Fruit fly (Drosophila melanogaster) whole organism, embryonic: ENCODE results near the gene CG5021.

Source experiments
- Ada2b ChIP-seq: fragments of 200-800 bp; sonication (Bioruptor generic); IDR thresholded peaks from 2 replicates; pipeline ENCODE4 v1.3.6; 2022; ENCODE audit warnings: missing biosample characterization, missing genetic modification characterization
- Atf-2 ChIP-seq: fragments of 200-800 bp; sonication (Bioruptor generic); optimal IDR thresholded peaks from 2 replicates; lab custom pipeline; 2016; ENCODE audit warnings: missing biosample characterization, missing genetic modification characterization
- Awh ChIP-seq: fragments of 200-800 bp; sonication (Bioruptor generic); IDR thresholded peaks from 2 replicates; pipeline ENCODE4, ENCODE4 v1.3.6; 2022; ENCODE audit warnings: missing biosample characterization, missing genetic modification characterization
- Blimp-1 ChIP-seq: fragments of 200-800 bp; sonication (Bioruptor generic); optimal IDR thresholded peaks from 3 replicates; lab custom pipeline; 2018; ENCODE audit warnings: missing biosample characterization, missing genetic modification characterization, mild to moderate bottlenecking, moderate library complexity, missing genetic modification reagents
- C15 ChIP-seq: fragments of 200-800 bp; sonication (Bioruptor generic); IDR thresholded peaks from 3 replicates; pipeline ENCODE4 v1.3.6; 2022; ENCODE audit warnings: missing biosample characterization, missing genetic modification characterization
- CG10654 ChIP-seq: fragments of 200-800 bp; sonication (Bioruptor generic); optimal IDR thresholded peaks from 2 replicates; lab custom pipeline; 2016; ENCODE audit warnings: missing biosample characterization, missing genetic modification characterization
- CG11695 ChIP-seq: fragments of 200-800 bp; sonication (Bioruptor generic); IDR thresholded peaks from 3 replicates; pipeline ENCODE4 v1.3.6; 2022; ENCODE audit warnings: missing biosample characterization, missing genetic modification characterization
- CG12236 ChIP-seq: fragments of 200-800 bp; sonication (Bioruptor generic); optimal IDR thresholded peaks from 2 replicates; lab custom pipeline; 2016; ENCODE audit warnings: missing biosample characterization, missing genetic modification characterization
- CG15696 ChIP-seq: fragments of 200-800 bp; sonication (Bioruptor generic); optimal IDR thresholded peaks from 2 replicates; lab custom pipeline; 2019; ENCODE audit warnings: missing biosample characterization, mild to moderate bottlenecking, missing genetic modification characterization, moderate library complexity
- CG18476 ChIP-seq: fragments of 200-800 bp; sonication (Bioruptor generic); optimal IDR thresholded peaks from 2 replicates; lab custom pipeline; 2016; ENCODE audit warnings: missing biosample characterization, mild to moderate bottlenecking, missing genetic modification characterization
- CG18764 ChIP-seq: fragments of 200-800 bp; sonication (Bioruptor generic); optimal IDR thresholded peaks from 3 replicates; lab custom pipeline; 2016; ENCODE audit warnings: missing biosample characterization, missing genetic modification characterization
- CG2678 ChIP-seq: fragments of 200-800 bp; sonication (Bioruptor generic); optimal IDR thresholded peaks from 3 replicates; lab custom pipeline; 2019; ENCODE audit warnings: missing biosample characterization, mild to moderate bottlenecking, missing genetic modification characterization, moderate library complexity
- CG30431 ChIP-seq: fragments of 200-800 bp; sonication (Bioruptor generic); optimal IDR thresholded peaks from 2 replicates; lab custom pipeline; 2017; ENCODE audit warnings: missing biosample characterization, missing genetic modification characterization
- CG31365 ChIP-seq: fragments of 200-800 bp; sonication (Bioruptor generic); optimal IDR thresholded peaks from 2 replicates; lab custom pipeline; 2018; ENCODE audit warnings: missing biosample characterization, mild to moderate bottlenecking, missing genetic modification characterization
- CG34422 ChIP-seq: fragments of 200-800 bp; sonication (Bioruptor generic); IDR thresholded peaks from 3 replicates; pipeline ENCODE4 v1.3.6; 2022; ENCODE audit warnings: missing biosample characterization, missing genetic modification characterization
- CG42726 ChIP-seq: fragments of 200-800 bp; sonication (Bioruptor generic); IDR thresholded peaks from 2 replicates; pipeline ENCODE4 v1.3.6; 2022; ENCODE audit warnings: missing biosample characterization, missing genetic modification characterization; ENCODE audit not compliant: partially characterized antibody
- CG4820 ChIP-seq: fragments of 200-800 bp; sonication (Bioruptor generic); optimal IDR thresholded peaks from 3 replicates; lab custom pipeline; 2016; ENCODE audit warnings: missing biosample characterization, missing genetic modification characterization
- CG4854 ChIP-seq: fragments of 200-800 bp; sonication (Bioruptor generic); optimal IDR thresholded peaks from 2 replicates; lab custom pipeline; 2016; ENCODE audit warnings: missing biosample characterization, missing genetic modification characterization, inconsistent platforms
- CG6654 ChIP-seq: fragments of 200-800 bp; sonication (Bioruptor generic); optimal IDR thresholded peaks from 2 replicates; lab custom pipeline; 2017; ENCODE audit warnings: missing biosample characterization, mild to moderate bottlenecking, missing genetic modification characterization
- CG8281 ChIP-seq: fragments of 200-800 bp; sonication (Bioruptor generic); optimal IDR thresholded peaks from 2 replicates; lab custom pipeline; 2018; ENCODE audit warnings: missing biosample characterization, mild to moderate bottlenecking, missing genetic modification characterization, moderate library complexity
- CG8290 ChIP-seq, 3 experiments: fragments of 200-800 bp; sonication (Bioruptor generic); optimal IDR thresholded peaks; 2 replicates each; lab custom pipeline; 2016 to 2019; ENCODE audit warnings: missing biosample characterization in 3 of 3, missing genetic modification characterization in 3 of 3, mild to moderate bottlenecking in 2 of 3, moderate library complexity in 1 of 3
- CG8478 ChIP-seq: fragments of >200 bp; optimal IDR thresholded peaks from 2 replicates; lab custom pipeline; 2018
- CG9437 ChIP-seq: fragments of 200-800 bp; sonication (Bioruptor generic); optimal IDR thresholded peaks from 2 replicates; lab custom pipeline; 2018; ENCODE audit warnings: missing biosample characterization, mild to moderate bottlenecking, missing genetic modification characterization
- Ets65A ChIP-seq: fragments of 200-800 bp; sonication (Bioruptor generic); peaks from one replicate; lab custom pipeline; 2016; ENCODE audit warnings: missing biosample characterization, missing genetic modification characterization
- Fer3 ChIP-seq: fragments of 200-800 bp; sonication (Bioruptor generic); optimal IDR thresholded peaks from 2 replicates; lab custom pipeline; 2018; ENCODE audit warnings: missing biosample characterization, mild to moderate bottlenecking, missing genetic modification characterization, moderate library complexity
- Mrtf ChIP-seq: fragments of 200-800 bp; sonication (Bioruptor generic); IDR thresholded peaks from 3 replicates; pipeline ENCODE4 v1.3.6; 2022; ENCODE audit warnings: missing biosample characterization, missing genetic modification characterization
- Sox100B ChIP-seq: fragments of 200-800 bp; sonication (Bioruptor generic); optimal IDR thresholded peaks from 3 replicates; lab custom pipeline; 2018; ENCODE audit warnings: missing biosample characterization, mild to moderate bottlenecking, missing genetic modification characterization
- bcd ChIP-seq: fragments of 200-800 bp; sonication (Bioruptor generic); optimal IDR thresholded peaks from 2 replicates; lab custom pipeline; 2017; ENCODE audit warnings: missing biosample characterization, mild to moderate bottlenecking, missing genetic modification characterization
- chif ChIP-seq, 2 experiments: fragments of 200-800 bp; sonication (Bioruptor generic); optimal IDR thresholded peaks; 3 replicates each; lab custom pipeline; 2016; ENCODE audit warnings: missing biosample characterization in 2 of 2, missing genetic modification characterization in 2 of 2
- dmrt99B ChIP-seq: fragments of 200-800 bp; sonication (Bioruptor generic); optimal IDR thresholded peaks from 2 replicates; lab custom pipeline; 2018; ENCODE audit warnings: missing biosample characterization, mild to moderate bottlenecking, missing genetic modification characterization, moderate library complexity
- emc ChIP-seq: fragments of 200-800 bp; sonication (Bioruptor generic); optimal IDR thresholded peaks from 2 replicates; lab custom pipeline; 2016; ENCODE audit warnings: missing biosample characterization, missing genetic modification characterization
- fd3F ChIP-seq: fragments of 200-800 bp; sonication (Bioruptor generic); optimal IDR thresholded peaks from 2 replicates; lab custom pipeline; 2018; ENCODE audit warnings: missing biosample characterization, mild to moderate bottlenecking, missing genetic modification characterization, moderate library complexity
- gcm ChIP-seq: fragments of 200-800 bp; sonication (Bioruptor generic); optimal IDR thresholded peaks from 2 replicates; lab custom pipeline; 2019; ENCODE audit warnings: missing biosample characterization, mild to moderate bottlenecking, missing genetic modification characterization, moderate library complexity
- hb ChIP-seq: fragments of 200-800 bp; sonication (Bioruptor generic); IDR thresholded peaks from 3 replicates; pipeline ENCODE4 v1.3.6; 2022; ENCODE audit warnings: missing biosample characterization, missing genetic modification characterization; ENCODE audit not compliant: partially characterized antibody
- inv ChIP-seq: fragments of 200-800 bp; sonication (Bioruptor generic); IDR thresholded peaks from 2 replicates; pipeline ENCODE4 v1.3.6; 2022; ENCODE audit warnings: missing biosample characterization, missing genetic modification characterization; ENCODE audit not compliant: partially characterized antibody
- kni ChIP-seq: fragments of 200-800 bp; sonication (Bioruptor generic); optimal IDR thresholded peaks from 3 replicates; lab custom pipeline; 2017; ENCODE audit warnings: mild to moderate bottlenecking, missing biosample characterization, missing genetic modification reagents, missing genetic modification characterization
- lilli ChIP-seq: fragments of 200-800 bp; sonication (Bioruptor generic); optimal IDR thresholded peaks from 3 replicates; lab custom pipeline; 2016; ENCODE audit warnings: missing biosample characterization, missing genetic modification characterization
- nerfin-1 ChIP-seq: fragments of 200-800 bp; sonication (Bioruptor generic); optimal IDR thresholded peaks from 3 replicates; lab custom pipeline; 2019; ENCODE audit warnings: missing biosample characterization, mild to moderate bottlenecking, missing genetic modification characterization, moderate library complexity
- org-1 ChIP-seq: fragments of 200-800 bp; sonication (Bioruptor generic); optimal IDR thresholded peaks from 2 replicates; lab custom pipeline; 2017; ENCODE audit warnings: missing biosample characterization, missing genetic modification characterization
- otp ChIP-seq: fragments of 200-800 bp; sonication (Bioruptor generic); IDR thresholded peaks from 3 replicates; pipeline ENCODE4, ENCODE4 v1.3.6; 2022; ENCODE audit warnings: missing biosample characterization, missing genetic modification characterization
- ro ChIP-seq: fragments of 200-800 bp; sonication (Bioruptor generic); IDR thresholded peaks from 2 replicates; pipeline ENCODE4 v1.3.6; 2022; ENCODE audit warnings: missing biosample characterization, missing genetic modification characterization
- run ChIP-seq: fragments of 200-800 bp; sonication (Bioruptor generic); optimal IDR thresholded peaks from 3 replicates; lab custom pipeline; 2018; ENCODE audit warnings: missing biosample characterization, mild to moderate bottlenecking, missing genetic modification characterization
- slbo ChIP-seq: fragments of 200-800 bp; sonication (Bioruptor generic); IDR thresholded peaks from 2 replicates; pipeline ENCODE4 v1.3.6; 2022; ENCODE audit warnings: missing biosample characterization, missing genetic modification characterization
- tgo ChIP-seq: fragments of 200-800 bp; sonication (Bioruptor generic); IDR thresholded peaks from 3 replicates; pipeline ENCODE4 v1.3.6; 2022; ENCODE audit warnings: missing biosample characterization, missing genetic modification characterization
- tio ChIP-seq: fragments of 200-800 bp; sonication (Bioruptor generic); optimal IDR thresholded peaks from 2 replicates; lab custom pipeline; 2017; ENCODE audit warnings: missing biosample characterization, missing genetic modification characterization, inconsistent platforms
- tup ChIP-seq: fragments of 200-800 bp; sonication (Bioruptor generic); optimal IDR thresholded peaks from 2 replicates; lab custom pipeline; 2016; ENCODE audit warnings: missing biosample characterization, mild to moderate bottlenecking, missing genetic modification characterization, moderate library complexity
- vnd ChIP-seq: fragments of 200-800 bp; sonication (Bioruptor generic); IDR thresholded peaks from 3 replicates; pipeline ENCODE4 v1.3.6; 2022; ENCODE audit warnings: missing biosample characterization, missing genetic modification characterization; ENCODE audit not compliant: partially characterized antibody
- yki ChIP-seq: fragments of >200 bp; optimal IDR thresholded peaks from 3 replicates; lab custom pipeline; 2018

CG5021 gene

DNA sequence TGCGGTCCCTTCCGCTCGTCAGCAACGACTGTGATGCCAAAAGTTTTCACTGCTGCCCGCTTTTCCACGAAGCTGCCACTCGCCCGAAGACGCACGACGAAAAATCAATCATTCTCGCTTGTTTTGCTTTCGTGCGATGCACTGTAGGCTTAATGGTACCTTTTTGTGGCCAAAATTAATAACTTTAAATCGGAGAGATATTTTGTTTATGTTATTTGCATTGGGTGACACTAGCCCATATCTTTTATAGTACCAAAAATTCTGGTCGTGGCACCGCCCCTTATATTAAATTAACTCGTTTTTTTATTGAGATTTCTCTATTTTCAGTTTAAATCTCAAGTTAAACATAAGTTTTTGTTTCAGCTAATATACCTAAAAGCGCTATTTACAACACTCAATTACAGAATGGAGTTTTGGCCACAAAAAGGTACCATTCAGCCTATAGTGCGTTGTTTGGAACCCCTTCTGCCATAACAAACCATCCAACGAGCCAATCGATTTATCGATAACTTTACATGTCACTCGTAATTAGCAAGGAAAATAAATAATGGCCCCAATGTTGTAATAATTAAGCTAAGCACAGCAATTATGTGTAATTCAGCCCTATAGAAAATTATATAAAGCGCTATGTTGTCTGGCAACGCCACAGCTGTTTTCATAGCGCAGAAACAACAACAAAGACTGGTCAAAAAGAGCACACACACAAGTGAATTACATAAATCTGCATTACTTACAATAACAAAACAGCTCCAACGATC lies 13.3 kb upstream of the CG5021 start (continued):
- TF ChIP-seq CG18764 (GFP tag; lab: Kevin White, UChicago) (peak; percentile 22), Ets65A (GFP tag; lab: Kevin White, UChicago) (peak; percentile 46), CG18476 (GFP tag; lab: Kevin White, UChicago) (peak; percentile 55), kni (GFP tag; lab: Kevin White, UChicago) (no peak), CG11695 (GFP tag; lab: Robert Waterston, UW) (peak; percentile 50; the same call in 1 of the 3 replicates), CG4820 (GFP tag; lab: Kevin White, UChicago) (peak; percentile 20), CG4854 (GFP tag; lab: Kevin White, UChicago) (no peak), CG42726 (no peak), Mrtf (GFP tag; lab: Robert Waterston, UW) (0 out of 3 replicates have a peak, but pooled peaks have one; percentile 14), Atf-2 (GFP tag; lab: Kevin White, UChicago) (no peak), org-1 (peak; percentile 76), lilli (GFP tag; lab: Kevin White, UChicago) (peak; percentile 46), yki (lab: Kevin White, UChicago) (no peak), CG8281 (tag; lab: Kevin White, UChicago) (peak; percentile 42), CG10654 (GFP tag; lab: Kevin White, UChicago) (peak; percentile 4), tgo (peak; percentile 50; the same call in 2 of the 3 replicates), CG8478 (lab: Kevin White, UChicago) (no peak), fd3F (GFP tag; lab: Kevin White, UChicago) (peak; percentile 59), otp (GFP tag; lab: Robert Waterston, UW) (0 out of 3 replicates have a peak, but pooled peaks have one; percentile 45), ro (GFP tag; lab: Robert Waterston, UW) (no peak), Awh (GFP tag; lab: Robert Waterston, UW) (0 out of 2 replicates have a peak, but pooled peaks have one; percentile 12), hb (no peak), gcm (peak; percentile 60), CG9437 (GFP tag; lab: Kevin White, UChicago) (peak; percentile 26), CG31365 (tag; lab: Kevin White, UChicago) (no peak), CG15696 (tag; lab: Kevin White, UChicago) (peak; percentile 32), tio (peak; percentile 31), dmrt99B (tag; lab: Kevin White, UChicago) (peak; percentile 79), Sox100B (GFP tag; lab: Kevin White, UChicago) (peak; percentile 84), inv (GFP tag; lab: Robert Waterston, UW) (no peak), tup (GFP tag; lab: Kevin White, UChicago) (peak; percentile 4), bcd (peak; percentile 82), CG30431 (GFP tag; lab: Kevin White, UChicago) (peak; percentile 9), CG6654 (peak; percentile 39), CG12236 (GFP tag; lab: Kevin White, UChicago) (no peak), CG34422 (GFP tag; lab: Robert Waterston, UW) (no peak), CG2678 (tag; lab: Kevin White, UChicago) (peak; percentile 84), C15 (GFP tag; lab: Robert Waterston, UW) (no peak), CG8290 (GFP tag; optimal IDR thresholded peaks at IDR 0.05; lab: Kevin White, UChicago) (no peak), CG8290 (tag; optimal IDR thresholded peaks at IDR 0.05; lab: Kevin White, UChicago) (peak in 1 of 2 experiments; percentile 26), chif (GFP tag; optimal IDR thresholded peaks at IDR 0.05; lab: Kevin White, UChicago) (peak in 1 of 2 experiments; percentile 34), vnd (GFP tag; lab: Robert Waterston, UW) (peak; percentile 26; the same call in 1 of the 3 replicates), nerfin-1 (tag; lab: Kevin White, UChicago) (peak; percentile 47), Blimp-1 (GFP tag; lab: Kevin White, UChicago) (peak; percentile 59), Fer3 (peak; percentile 70), Ada2b (0 out of 2 replicates have a peak, but pooled peaks have one; percentile 26), emc (GFP tag; lab: Kevin White, UChicago) (no peak), slbo (GFP tag; lab: Robert Waterston, UW) (peak; percentile 25), run (tag; lab: Kevin White, UChicago) (peak; percentile 42)
